Fruit fly (Drosophila melanogaster) whole organism, embryonic: ENCODE measurements around the gene Rab40.

Experiments
- Aef1 ChIP-seq: fragments of 200-800 bp; sonication (Bioruptor generic); IDR thresholded peaks from 3 replicates; pipeline ENCODE4 v1.3.6; 2022; ENCODE audit warnings: missing biosample characterization, missing genetic modification characterization
- Antp ChIP-seq: fragments of 200-800 bp; sonication (Bioruptor generic); optimal IDR thresholded peaks from 3 replicates; lab custom pipeline; 2016; ENCODE audit warnings: missing biosample characterization, missing genetic modification characterization
- Atf3 ChIP-seq: fragments of 200-800 bp; sonication (Bioruptor generic); optimal IDR thresholded peaks from 3 replicates; lab custom pipeline; 2016; ENCODE audit warnings: missing biosample characterization, missing genetic modification characterization
- B-H2 ChIP-seq: fragments of 200-800 bp; sonication (Bioruptor generic); optimal IDR thresholded peaks from 2 replicates; lab custom pipeline; 2018; ENCODE audit warnings: missing biosample characterization, mild to moderate bottlenecking, missing genetic modification characterization
- CG1024 ChIP-seq: fragments of 200-800 bp; sonication (Bioruptor generic); IDR thresholded peaks from 2 replicates; pipeline ENCODE4 v1.3.6; 2022; ENCODE audit warnings: missing biosample characterization, missing genetic modification characterization
- CG10959 ChIP-seq: fragments of 200-800 bp; sonication (Bioruptor generic); IDR thresholded peaks from 2 replicates; pipeline ENCODE4 v1.3.6; 2022; ENCODE audit warnings: missing biosample characterization, missing genetic modification characterization
- CG10979 ChIP-seq: fragments of 200-800 bp; sonication (Bioruptor generic); optimal IDR thresholded peaks from 2 replicates; lab custom pipeline; 2018; ENCODE audit warnings: missing biosample characterization, mild to moderate bottlenecking, missing genetic modification characterization, moderate library complexity
- CG12219 ChIP-seq: fragments of 200-800 bp; sonication (Bioruptor generic); optimal IDR thresholded peaks from 3 replicates; lab custom pipeline; 2018; ENCODE audit warnings: missing biosample characterization, mild to moderate bottlenecking, missing genetic modification characterization
- CG15479 ChIP-seq: fragments of 200-800 bp; sonication (Bioruptor generic); optimal IDR thresholded peaks from 3 replicates; lab custom pipeline; 2019; ENCODE audit warnings: missing biosample characterization, mild to moderate bottlenecking, missing genetic modification characterization, moderate library complexity
- CG15601 ChIP-seq: fragments of 200-800 bp; sonication (Bioruptor generic); optimal IDR thresholded peaks from 3 replicates; lab custom pipeline; 2019; ENCODE audit warnings: missing biosample characterization, mild to moderate bottlenecking, missing genetic modification characterization, moderate library complexity
- CG1603 ChIP-seq: fragments of 200-800 bp; sonication (Bioruptor generic); optimal IDR thresholded peaks from 2 replicates; lab custom pipeline; 2019; ENCODE audit warnings: missing biosample characterization, mild to moderate bottlenecking, missing genetic modification characterization, moderate library complexity
- CG17359 ChIP-seq: fragments of 200-800 bp; sonication (Bioruptor generic); optimal IDR thresholded peaks from 3 replicates; lab custom pipeline; 2018; ENCODE audit warnings: missing biosample characterization, mild to moderate bottlenecking, missing genetic modification characterization, moderate library complexity
- CG17385 ChIP-seq: fragments of 200-800 bp; sonication (Bioruptor generic); optimal IDR thresholded peaks from 3 replicates; lab custom pipeline; 2018; ENCODE audit warnings: missing biosample characterization, mild to moderate bottlenecking, missing genetic modification characterization
- CG17612 ChIP-seq: fragments of 200-800 bp; sonication (Bioruptor generic); IDR thresholded peaks from 2 replicates; pipeline ENCODE4 v1.3.6; 2022; ENCODE audit warnings: missing biosample characterization, missing genetic modification characterization
- CG2116 ChIP-seq: fragments of 200-800 bp; sonication (Bioruptor generic); optimal IDR thresholded peaks from 3 replicates; lab custom pipeline; 2018; ENCODE audit warnings: missing biosample characterization, mild to moderate bottlenecking, missing genetic modification characterization
- CG2678 ChIP-seq: fragments of 200-800 bp; sonication (Bioruptor generic); optimal IDR thresholded peaks from 3 replicates; lab custom pipeline; 2019; ENCODE audit warnings: missing biosample characterization, mild to moderate bottlenecking, missing genetic modification characterization, moderate library complexity
- CG3065 ChIP-seq: fragments of 200-800 bp; sonication (Bioruptor generic); optimal IDR thresholded peaks from 2 replicates; lab custom pipeline; 2016; ENCODE audit warnings: missing biosample characterization, missing genetic modification characterization
- CG34376 ChIP-seq: fragments of 200-800 bp; sonication (Bioruptor generic); optimal IDR thresholded peaks from 2 replicates; lab custom pipeline; 2018; ENCODE audit warnings: missing biosample characterization, mild to moderate bottlenecking, missing genetic modification characterization
- CG3847 ChIP-seq: fragments of 200-800 bp; sonication (Bioruptor generic); IDR thresholded peaks from 2 replicates; pipeline ENCODE4 v1.3.6; 2022; ENCODE audit warnings: missing biosample characterization, missing genetic modification characterization
- CG4424 ChIP-seq: fragments of 200-800 bp; sonication (Bioruptor generic); optimal IDR thresholded peaks from 3 replicates; lab custom pipeline; 2016; ENCODE audit warnings: missing biosample characterization, missing genetic modification characterization
- CG7372 ChIP-seq: fragments of 200-800 bp; sonication (Bioruptor generic); IDR thresholded peaks from 2 replicates; pipeline ENCODE4 v1.3.6; 2022; ENCODE audit warnings: missing biosample characterization, missing genetic modification characterization
- CG7928 ChIP-seq: fragments of 200-800 bp; sonication (Bioruptor generic); optimal IDR thresholded peaks from 2 replicates; lab custom pipeline; 2017; ENCODE audit warnings: missing biosample characterization, mild to moderate bottlenecking, missing genetic modification characterization
- CG9609 ChIP-seq: fragments of 200-800 bp; sonication (Bioruptor generic); optimal IDR thresholded peaks from 3 replicates; lab custom pipeline; 2016; ENCODE audit warnings: missing biosample characterization, missing genetic modification characterization
- CG9817 ChIP-seq: fragments of 200-800 bp; sonication (Bioruptor generic); optimal IDR thresholded peaks from 2 replicates; lab custom pipeline; 2018; ENCODE audit warnings: missing biosample characterization, mild to moderate bottlenecking, missing genetic modification characterization, moderate library complexity
- Camta ChIP-seq: fragments of 200-800 bp; sonication (Bioruptor generic); optimal IDR thresholded peaks from 2 replicates; lab custom pipeline; 2016; ENCODE audit warnings: missing biosample characterization, missing genetic modification characterization
- Chrac-16 ChIP-seq: fragments of 200-800 bp; sonication (Bioruptor generic); optimal IDR thresholded peaks from 3 replicates; lab custom pipeline; 2016; ENCODE audit warnings: missing biosample characterization, missing genetic modification characterization
- ERR ChIP-seq: fragments of 200-800 bp; sonication (Bioruptor generic); optimal IDR thresholded peaks from 2 replicates; lab custom pipeline; 2016; ENCODE audit warnings: missing biosample characterization, missing genetic modification characterization
- HmgD ChIP-seq: fragments of 200-800 bp; sonication (Bioruptor generic); optimal IDR thresholded peaks from 3 replicates; lab custom pipeline; 2016; ENCODE audit warnings: missing biosample characterization, missing genetic modification characterization
- Hr3 ChIP-seq: fragments of 200-800 bp; sonication (Bioruptor generic); optimal IDR thresholded peaks from 3 replicates; lab custom pipeline; 2016; ENCODE audit warnings: missing biosample characterization, missing genetic modification characterization
- Max ChIP-seq: fragments of 200-800 bp; sonication (Bioruptor generic); optimal IDR thresholded peaks from 2 replicates; lab custom pipeline; 2016; ENCODE audit warnings: missing biosample characterization, mild to moderate bottlenecking, missing genetic modification characterization
- PHDP ChIP-seq: fragments of 200-800 bp; sonication (Bioruptor generic); optimal IDR thresholded peaks from 3 replicates; lab custom pipeline; 2018; ENCODE audit warnings: missing biosample characterization, mild to moderate bottlenecking, missing genetic modification characterization, moderate library complexity
- Sox100B ChIP-seq: fragments of 200-800 bp; sonication (Bioruptor generic); optimal IDR thresholded peaks from 3 replicates; lab custom pipeline; 2018; ENCODE audit warnings: missing biosample characterization, mild to moderate bottlenecking, missing genetic modification characterization
- Sox102F ChIP-seq: fragments of 200-800 bp; sonication (Bioruptor generic); optimal IDR thresholded peaks from 2 replicates; lab custom pipeline; 2018; ENCODE audit warnings: missing biosample characterization, mild to moderate bottlenecking, missing genetic modification characterization, moderate library complexity
- Sry-β ChIP-seq: fragments of 200-800 bp; sonication (Bioruptor generic); optimal IDR thresholded peaks from 2 replicates; lab custom pipeline; 2018; ENCODE audit warnings: missing biosample characterization, mild to moderate bottlenecking, missing genetic modification characterization, moderate library complexity
- Ssrp ChIP-seq: fragments of 200-800 bp; sonication (Bioruptor generic); optimal IDR thresholded peaks from 2 replicates; lab custom pipeline; 2018; ENCODE audit warnings: missing biosample characterization, mild to moderate bottlenecking, missing genetic modification characterization, moderate library complexity
- Usf ChIP-seq: fragments of 200-800 bp; sonication (Bioruptor generic); optimal IDR thresholded peaks from 2 replicates; lab custom pipeline; 2017; ENCODE audit warnings: missing genotype, missing biosample characterization, missing genetic modification characterization
- al ChIP-seq: fragments of 200-800 bp; sonication (Bioruptor generic); IDR thresholded peaks from 2 replicates; pipeline ENCODE4 v1.3.6; 2022; ENCODE audit warnings: missing biosample characterization, missing genetic modification characterization
- ato ChIP-seq: fragments of 200-800 bp; sonication (Bioruptor generic); IDR thresholded peaks from 2 replicates; pipeline ENCODE4 v1.3.6; 2022; ENCODE audit warnings: missing biosample characterization, missing genetic modification characterization; ENCODE audit not compliant: partially characterized antibody
- bbx ChIP-seq: fragments of 200-800 bp; sonication (Bioruptor generic); IDR thresholded peaks from 2 replicates; pipeline ENCODE4 v1.3.6; 2022; ENCODE audit warnings: missing biosample characterization, missing genetic modification characterization; ENCODE audit not compliant: partially characterized antibody
- croc ChIP-seq: fragments of 200-800 bp; sonication (Bioruptor generic); conservative IDR thresholded peaks from 3 replicates; pipeline ENCODE4 v1.3.6; 2022; ENCODE audit warnings: missing biosample characterization, missing genetic modification characterization
- jing ChIP-seq: fragments of 200-800 bp; sonication (Bioruptor generic); optimal IDR thresholded peaks from 2 replicates; lab custom pipeline; 2018; ENCODE audit warnings: missing biosample characterization, mild to moderate bottlenecking, missing genetic modification characterization
- ken ChIP-seq: fragments of 200-800 bp; sonication (Bioruptor generic); IDR thresholded peaks from 3 replicates; pipeline ENCODE4 v1.3.6; 2022; ENCODE audit warnings: missing biosample characterization, missing genetic modification characterization
- nerfin-1 ChIP-seq: fragments of 200-800 bp; sonication (Bioruptor generic); optimal IDR thresholded peaks from 3 replicates; lab custom pipeline; 2019; ENCODE audit warnings: missing biosample characterization, mild to moderate bottlenecking, missing genetic modification characterization, moderate library complexity
- nmo ChIP-seq: fragments of 200-800 bp; sonication (Bioruptor generic); optimal IDR thresholded peaks from 2 replicates; lab custom pipeline; 2018; ENCODE audit warnings: missing biosample characterization, mild to moderate bottlenecking, missing genetic modification characterization, moderate library complexity
- p53 ChIP-seq: fragments of 200-800 bp; sonication (Bioruptor generic); optimal IDR thresholded peaks from 2 replicates; lab custom pipeline; 2016; ENCODE audit warnings: missing biosample characterization, missing genetic modification characterization
- pan ChIP-seq, 4 experiments: fragments of >200 bp in 3 of 4; fragments of 200-800 bp in 1 of 4; sonication (Bioruptor generic) in 1 of 4; optimal IDR thresholded peaks in 3 of 4; IDR thresholded peaks in 1 of 4; 2 replicates each; pipeline versions ENCODE4 v1.3.6 to Lab custom; 2017 to 2022; ENCODE audit warnings: missing biosample characterization in 2 of 4, missing genetic modification characterization in 2 of 4, mixed read lengths in 1 of 4
- phol ChIP-seq: fragments of 200-800 bp; sonication (Bioruptor generic); optimal IDR thresholded peaks from 3 replicates; lab custom pipeline; 2018; ENCODE audit warnings: missing biosample characterization, mild to moderate bottlenecking, missing genetic modification characterization, moderate library complexity
- sim ChIP-seq: fragments of 200-800 bp; sonication (Bioruptor generic); IDR thresholded peaks from 2 replicates; pipeline ENCODE4 v1.3.6; 2022; ENCODE audit warnings: missing biosample characterization, missing genetic modification characterization
- sisA ChIP-seq: fragments of 200-800 bp; sonication (Bioruptor generic); IDR thresholded peaks from 2 replicates; pipeline ENCODE4 v1.3.6; 2022; ENCODE audit warnings: missing biosample characterization, missing genetic modification characterization
- tup ChIP-seq: fragments of 200-800 bp; sonication (Bioruptor generic); optimal IDR thresholded peaks from 2 replicates; lab custom pipeline; 2016; ENCODE audit warnings: missing biosample characterization, mild to moderate bottlenecking, missing genetic modification characterization, moderate library complexity
- usp ChIP-seq: fragments of >200 bp; optimal IDR thresholded peaks from 2 replicates; lab custom pipeline; 2017; ENCODE audit warnings: missing biosample characterization, missing genetic modification characterization

The Rab40 gene

dm6 chrX:12454358-12454757, 8.6 kb downstream of the Rab40 start, which contains the start of gene CG15927 (continued):
- TF ChIP-seq croc = no peak
- TF ChIP-seq CG12219 = peak; percentile 38
- no peak for TF ChIP-seq Usf (GFP tag; lab: Kevin White, UChicago)
- TF ChIP-seq usp (GFP tag; lab: Kevin White, UChicago) = no peak
- TF ChIP-seq sim (GFP tag; lab: Robert Waterston, UW) = no peak
- no peak for TF ChIP-seq pan (optimal IDR thresholded peaks at IDR 0.05; lab: Kevin White, UChicago)
- TF ChIP-seq pan (GFP tag; optimal IDR thresholded peaks at IDR 0.05 in 1 of 2, IDR thresholded peaks at IDR 0.05 in 1 of 2) = no peak
- no peak for TF ChIP-seq jing (GFP tag; lab: Kevin White, UChicago)
- no peak for TF ChIP-seq Sry-β (GFP tag; lab: Kevin White, UChicago)
- no peak for TF ChIP-seq CG9817 (tag; lab: Kevin White, UChicago)
- 0 out of 2 replicates have a peak, but pooled peaks have one; percentile 21 for TF ChIP-seq CG1024 (GFP tag; lab: Robert Waterston, UW)
- no peak for TF ChIP-seq al
- TF ChIP-seq HmgD (GFP tag; lab: Kevin White, UChicago) = no peak
- peak; percentile 79 for TF ChIP-seq CG15601 (tag; lab: Kevin White, UChicago)
- TF ChIP-seq Atf3 (GFP tag; lab: Kevin White, UChicago) = no peak
- peak; percentile 73; the same call in 2 of the 3 replicates for TF ChIP-seq ken (GFP tag; lab: Robert Waterston, UW)
- TF ChIP-seq p53 (GFP tag; lab: Kevin White, UChicago) = no peak
- TF ChIP-seq ato (GFP tag; lab: Robert Waterston, UW) = no peak
- TF ChIP-seq CG17385 = peak; percentile 50
- TF ChIP-seq Camta (GFP tag; lab: Kevin White, UChicago) = peak; percentile 62
- TF ChIP-seq CG10959 (GFP tag; lab: Robert Waterston, UW) = peak; percentile 64
- peak; percentile 83 for TF ChIP-seq Sox102F (GFP tag; lab: Kevin White, UChicago)
- TF ChIP-seq CG1603 (tag; lab: Kevin White, UChicago) = peak; percentile 45
- TF ChIP-seq CG7928 (GFP tag; lab: Kevin White, UChicago) = no peak
- TF ChIP-seq CG15479 = no peak
- no peak for TF ChIP-seq CG3847 (GFP tag; lab: Robert Waterston, UW)
- TF ChIP-seq bbx (GFP tag; lab: Robert Waterston, UW) = no peak
- TF ChIP-seq CG9609 (GFP tag; lab: Kevin White, UChicago) = no peak
- peak; percentile 17 for TF ChIP-seq nerfin-1 (tag; lab: Kevin White, UChicago)
- no peak for TF ChIP-seq CG7372 (GFP tag; lab: Robert Waterston, UW)
- TF ChIP-seq CG2678 (tag; lab: Kevin White, UChicago) = peak; percentile 72
- TF ChIP-seq sisA (GFP tag; lab: Robert Waterston, UW) = peak; percentile 81
- peak; percentile 69 for TF ChIP-seq phol
- peak; percentile 53 for TF ChIP-seq Sox100B (GFP tag; lab: Kevin White, UChicago)
- peak; percentile 61 for TF ChIP-seq Ssrp (tag; lab: Kevin White, UChicago)
- TF ChIP-seq CG3065 (GFP tag; lab: Kevin White, UChicago) = no peak
- TF ChIP-seq ERR = peak; percentile 14
- peak; percentile 54 for TF ChIP-seq CG4424 (GFP tag; lab: Kevin White, UChicago)
- peak; percentile 74 for TF ChIP-seq Aef1 (GFP tag; lab: Robert Waterston, UW)
- peak; percentile 72 for TF ChIP-seq CG10979 (tag; lab: Kevin White, UChicago)
- TF ChIP-seq Max (GFP tag; lab: Kevin White, UChicago) = peak; percentile 4
- TF ChIP-seq CG2116 (GFP tag; lab: Kevin White, UChicago) = no peak
- TF ChIP-seq CG34376 (GFP tag; lab: Kevin White, UChicago) = no peak
- no peak for TF ChIP-seq B-H2 (GFP tag; lab: Kevin White, UChicago)
- no peak for TF ChIP-seq tup (GFP tag; lab: Kevin White, UChicago)
- no peak for TF ChIP-seq CG17612 (GFP tag; lab: Robert Waterston, UW)
- TF ChIP-seq Chrac-16 = peak; percentile 23
- peak; percentile 26 for TF ChIP-seq Hr3 (GFP tag; lab: Kevin White, UChicago)
- no peak for TF ChIP-seq Antp (GFP tag; lab: Kevin White, UChicago)
- TF ChIP-seq CG17359 (tag; lab: Kevin White, UChicago) = peak; percentile 81
- TF ChIP-seq PHDP (tag; lab: Kevin White, UChicago) = peak; percentile 59
- TF ChIP-seq nmo (GFP tag; lab: Kevin White, UChicago) = peak; percentile 82
